Fruit fly (Drosophila melanogaster) whole organism, embryonic: Measurements from ENCODE around the gene Pde11.

Experiments used
- Asciz ChIP-seq: fragments of 200-800 bp; sonication (Bioruptor generic); optimal IDR thresholded peaks from 2 replicates; lab custom pipeline; 2017; ENCODE audit warnings: missing biosample characterization, mild to moderate bottlenecking, missing genetic modification characterization, missing genetic modification reagents
- B-H2 ChIP-seq: fragments of 200-800 bp; sonication (Bioruptor generic); optimal IDR thresholded peaks from 2 replicates; lab custom pipeline; 2018; ENCODE audit warnings: missing biosample characterization, mild to moderate bottlenecking, missing genetic modification characterization
- Bgb ChIP-seq: fragments of 200-800 bp; sonication (Bioruptor generic); IDR thresholded peaks from 2 replicates; pipeline ENCODE4 v1.3.6; 2022; ENCODE audit warnings: missing biosample characterization, missing genetic modification characterization; ENCODE audit not compliant: partially characterized antibody
- C15 ChIP-seq: fragments of 200-800 bp; sonication (Bioruptor generic); IDR thresholded peaks from 3 replicates; pipeline ENCODE4 v1.3.6; 2022; ENCODE audit warnings: missing biosample characterization, missing genetic modification characterization
- CG10431 ChIP-seq: fragments of 200-800 bp; sonication (Bioruptor generic); optimal IDR thresholded peaks from 3 replicates; lab custom pipeline; 2018; ENCODE audit warnings: missing biosample characterization, mild to moderate bottlenecking, missing genetic modification characterization
- CG12104 ChIP-seq: fragments of 200-800 bp; sonication (Bioruptor generic); optimal IDR thresholded peaks from 3 replicates; lab custom pipeline; 2016; ENCODE audit warnings: missing biosample characterization, missing genetic modification characterization
- CG1233 ChIP-seq: fragments of 200-800 bp; sonication (Bioruptor generic); optimal IDR thresholded peaks from 4 replicates; lab custom pipeline; 2018; ENCODE audit warnings: missing biosample characterization, mild to moderate bottlenecking, missing genetic modification characterization
- CG12769 ChIP-seq: fragments of 200-800 bp; sonication (Bioruptor generic); optimal IDR thresholded peaks from 2 replicates; lab custom pipeline; 2019; ENCODE audit warnings: missing biosample characterization, mild to moderate bottlenecking, missing genetic modification characterization, moderate library complexity
- CG13123 ChIP-seq: fragments of 200-800 bp; sonication (Bioruptor generic); optimal IDR thresholded peaks from 2 replicates; lab custom pipeline; 2016; ENCODE audit warnings: missing biosample characterization, missing genetic modification characterization
- CG13624 ChIP-seq: fragments of 200-800 bp; sonication (Bioruptor generic); optimal IDR thresholded peaks from 2 replicates; lab custom pipeline; 2016; ENCODE audit warnings: missing biosample characterization, missing genetic modification characterization
- CG14860 ChIP-seq: fragments of 200-800 bp; sonication (Bioruptor generic); IDR thresholded peaks from 3 replicates; pipeline ENCODE4 v1.3.6; 2022; ENCODE audit warnings: missing biosample characterization, missing genetic modification characterization; ENCODE audit not compliant: partially characterized antibody
- CG17328 ChIP-seq: fragments of 200-800 bp; sonication (Bioruptor generic); IDR thresholded peaks from 2 replicates; pipeline ENCODE4 v1.3.6; 2022; ENCODE audit warnings: missing biosample characterization, missing genetic modification characterization
- CG17359 ChIP-seq: fragments of 200-800 bp; sonication (Bioruptor generic); optimal IDR thresholded peaks from 3 replicates; lab custom pipeline; 2018; ENCODE audit warnings: missing biosample characterization, mild to moderate bottlenecking, missing genetic modification characterization, moderate library complexity
- CG17385 ChIP-seq: fragments of 200-800 bp; sonication (Bioruptor generic); optimal IDR thresholded peaks from 3 replicates; lab custom pipeline; 2018; ENCODE audit warnings: missing biosample characterization, mild to moderate bottlenecking, missing genetic modification characterization
- CG2199 ChIP-seq: fragments of 200-800 bp; sonication (Bioruptor generic); IDR thresholded peaks from 3 replicates; pipeline ENCODE4 v1.3.6; 2022; ENCODE audit warnings: missing biosample characterization, missing genetic modification characterization
- CG34422 ChIP-seq: fragments of 200-800 bp; sonication (Bioruptor generic); IDR thresholded peaks from 3 replicates; pipeline ENCODE4 v1.3.6; 2022; ENCODE audit warnings: missing biosample characterization, missing genetic modification characterization
- CG7372 ChIP-seq: fragments of 200-800 bp; sonication (Bioruptor generic); IDR thresholded peaks from 2 replicates; pipeline ENCODE4 v1.3.6; 2022; ENCODE audit warnings: missing biosample characterization, missing genetic modification characterization
- CG8290 ChIP-seq, 3 experiments: fragments of 200-800 bp; sonication (Bioruptor generic); optimal IDR thresholded peaks; 2 replicates each; lab custom pipeline; 2016 to 2019; ENCODE audit warnings: missing biosample characterization in 3 of 3, missing genetic modification characterization in 3 of 3, mild to moderate bottlenecking in 2 of 3, moderate library complexity in 1 of 3
- CG8924 ChIP-seq: fragments of 200-800 bp; optimal IDR thresholded peaks from 3 replicates; lab custom pipeline; 2019; ENCODE audit warnings: missing biosample characterization, mild to moderate bottlenecking, missing genetic modification characterization, moderate library complexity
- D19A ChIP-seq: fragments of 200-800 bp; optimal IDR thresholded peaks from 3 replicates; lab custom pipeline; 2019; ENCODE audit warnings: missing biosample characterization, mild to moderate bottlenecking, missing genetic modification characterization, moderate library complexity
- Dll ChIP-seq: fragments of 200-800 bp; sonication (Bioruptor generic); IDR thresholded peaks from 4 replicates; pipeline ENCODE4 v1.3.6; 2022; ENCODE audit warnings: missing biosample characterization, missing genetic modification characterization; ENCODE audit not compliant: partially characterized antibody
- Hmx ChIP-seq: fragments of 200-800 bp; sonication (Bioruptor generic); optimal IDR thresholded peaks from 2 replicates; lab custom pipeline; 2016; ENCODE audit warnings: missing biosample characterization, missing genetic modification characterization
- Jarid2 ChIP-seq: fragments of 200-800 bp; sonication (Bioruptor generic); optimal IDR thresholded peaks from 3 replicates; lab custom pipeline; 2017; ENCODE audit warnings: mild to moderate bottlenecking, missing biosample characterization, missing genetic modification reagents, missing genetic modification characterization
- NFAT ChIP-seq: fragments of 200-800 bp; sonication (Bioruptor generic); IDR thresholded peaks from 2 replicates; pipeline ENCODE4 v1.3.6; 2022; ENCODE audit warnings: missing biosample characterization, missing genetic modification characterization
- Nf-YA ChIP-seq: fragments of 200-800 bp; sonication (Bioruptor generic); IDR thresholded peaks from 2 replicates; pipeline ENCODE4 v1.3.6; 2022; ENCODE audit warnings: missing biosample characterization, missing genetic modification characterization
- Opbp ChIP-seq: fragments of 200-800 bp; sonication (Bioruptor generic); IDR thresholded peaks from 3 replicates; pipeline ENCODE4 v1.3.6; 2022; ENCODE audit warnings: missing biosample characterization, missing genetic modification characterization; ENCODE audit not compliant: partially characterized antibody
- PHDP ChIP-seq: fragments of 200-800 bp; sonication (Bioruptor generic); optimal IDR thresholded peaks from 3 replicates; lab custom pipeline; 2018; ENCODE audit warnings: missing biosample characterization, mild to moderate bottlenecking, missing genetic modification characterization, moderate library complexity
- ab ChIP-seq: fragments of 200-800 bp; sonication (Bioruptor generic); optimal IDR thresholded peaks from 2 replicates; lab custom pipeline; 2016; ENCODE audit warnings: missing biosample characterization, missing genetic modification characterization
- amos ChIP-seq: fragments of 200-800 bp; sonication (Bioruptor generic); IDR thresholded peaks from 2 replicates; pipeline ENCODE4 v1.3.6; 2022; ENCODE audit warnings: missing biosample characterization, missing genetic modification characterization; ENCODE audit not compliant: partially characterized antibody
- bbx ChIP-seq: fragments of 200-800 bp; sonication (Bioruptor generic); IDR thresholded peaks from 2 replicates; pipeline ENCODE4 v1.3.6; 2022; ENCODE audit warnings: missing biosample characterization, missing genetic modification characterization; ENCODE audit not compliant: partially characterized antibody
- caup ChIP-seq: fragments of 200-800 bp; sonication (Bioruptor generic); optimal IDR thresholded peaks from 3 replicates; lab custom pipeline; 2017; ENCODE audit warnings: missing biosample characterization, mild to moderate bottlenecking, missing genetic modification characterization, moderate library complexity; ENCODE audit not compliant: severe bottlenecking
- crc ChIP-seq: fragments of 200-800 bp; sonication (Bioruptor generic); optimal IDR thresholded peaks from 2 replicates; lab custom pipeline; 2016; ENCODE audit warnings: missing biosample characterization, missing genetic modification characterization
- crol ChIP-seq: fragments of 200-800 bp; sonication (Bioruptor generic); IDR thresholded peaks from 2 replicates; pipeline ENCODE4 v1.3.6; 2022; ENCODE audit warnings: missing biosample characterization, missing genetic modification characterization
- cwo ChIP-seq: fragments of 200-800 bp; sonication (Bioruptor generic); optimal IDR thresholded peaks from 3 replicates; lab custom pipeline; 2017; ENCODE audit warnings: missing biosample characterization, missing genetic modification characterization, mild to moderate bottlenecking, moderate library complexity, missing genetic modification reagents
- danr ChIP-seq: fragments of 200-800 bp; sonication (Bioruptor generic); IDR thresholded peaks from 2 replicates; pipeline ENCODE4 v1.3.6; 2022; ENCODE audit warnings: missing biosample characterization, missing genetic modification characterization
- gsb ChIP-seq: fragments of 200-800 bp; sonication (Bioruptor generic); IDR thresholded peaks from 2 replicates; pipeline ENCODE4 v1.3.6; 2022; ENCODE audit warnings: missing biosample characterization, missing genetic modification characterization
- her ChIP-seq: fragments of 200-800 bp; sonication (Bioruptor generic); optimal IDR thresholded peaks from 2 replicates; lab custom pipeline; 2016; ENCODE audit warnings: missing biosample characterization, missing genetic modification characterization
- hkb ChIP-seq, 2 experiments: fragments of 200-800 bp in 1 of 2; fragments of >200 bp in 1 of 2; sonication (Bioruptor generic) in 1 of 2; IDR thresholded peaks in 1 of 2; optimal IDR thresholded peaks in 1 of 2; 2 replicates each; pipeline versions ENCODE4 v1.3.6 to Lab custom; 2017 to 2022; ENCODE audit warnings: missing biosample characterization in 1 of 2, missing genetic modification characterization in 1 of 2
- ind ChIP-seq: fragments of 200-800 bp; sonication (Bioruptor generic); optimal IDR thresholded peaks from 3 replicates; lab custom pipeline; 2016; ENCODE audit warnings: missing biosample characterization, missing genetic modification characterization
- lab ChIP-seq: fragments of 200-800 bp; sonication (Bioruptor generic); optimal IDR thresholded peaks from 3 replicates; lab custom pipeline; 2017; ENCODE audit warnings: missing biosample characterization, missing genetic modification characterization, mild to moderate bottlenecking, moderate library complexity, missing genetic modification reagents
- otp ChIP-seq: fragments of 200-800 bp; sonication (Bioruptor generic); IDR thresholded peaks from 3 replicates; pipeline ENCODE4, ENCODE4 v1.3.6; 2022; ENCODE audit warnings: missing biosample characterization, missing genetic modification characterization
- row ChIP-seq: fragments of 200-800 bp; sonication (Bioruptor generic); IDR thresholded peaks from 3 replicates; pipeline ENCODE4 v1.3.6; 2022; ENCODE audit warnings: missing biosample characterization, missing genetic modification characterization
- sob ChIP-seq: fragments of 200-800 bp; sonication (Bioruptor generic); IDR thresholded peaks from 2 replicates; pipeline ENCODE4 v1.3.6; 2022; ENCODE audit warnings: missing biosample characterization, missing genetic modification characterization
- tgo ChIP-seq: fragments of 200-800 bp; sonication (Bioruptor generic); IDR thresholded peaks from 3 replicates; pipeline ENCODE4 v1.3.6; 2022; ENCODE audit warnings: missing biosample characterization, missing genetic modification characterization
- unpg ChIP-seq: fragments of 200-800 bp; sonication (Bioruptor generic); optimal IDR thresholded peaks from 3 replicates; lab custom pipeline; 2018; ENCODE audit warnings: missing biosample characterization, mild to moderate bottlenecking, missing genetic modification characterization, moderate library complexity
- zen ChIP-seq: fragments of 200-800 bp; sonication (Bioruptor generic); optimal IDR thresholded peaks from 3 replicates; lab custom pipeline; 2018; ENCODE audit warnings: missing biosample characterization, mild to moderate bottlenecking, missing genetic modification characterization, moderate library complexity

Pde11 gene

dm6 chr2L:18571724-18572427, 18.3 kb downstream of the Pde11 start (continued):
- TF ChIP-seq hkb (optimal IDR thresholded peaks at IDR 0.05; lab: Kevin White, UChicago) (no peak), hkb (GFP tag; IDR thresholded peaks at IDR 0.05; lab: Robert Waterston, UW) (peak; percentile 59; the same call in 1 of the 2 replicates), Asciz (GFP tag; lab: Kevin White, UChicago) (peak; percentile 4), Dll (GFP tag; lab: Robert Waterston, UW) (no peak), row (GFP tag; lab: Robert Waterston, UW) (peak; percentile 59; the same call in 1 of the 3 replicates), NFAT (peak; percentile 33; the same call in 1 of the 2 replicates), tgo (GFP tag; lab: Robert Waterston, UW) (no peak; the same call in 2 of the 3 replicates), CG17359 (tag; lab: Kevin White, UChicago) (peak; percentile 10), Opbp (GFP tag; lab: Robert Waterston, UW) (peak; percentile 32; the same call in 1 of the 3 replicates), CG8290 (GFP tag; optimal IDR thresholded peaks at IDR 0.05; lab: Kevin White, UChicago) (no peak), CG8290 (tag; optimal IDR thresholded peaks at IDR 0.05; lab: Kevin White, UChicago) (peak in 1 of 2 experiments; percentile 57), CG10431 (peak; percentile 7), CG17385 (peak; percentile 9), CG7372 (GFP tag; lab: Robert Waterston, UW) (0 out of 2 replicates have a peak, but pooled peaks have one; percentile 19), Jarid2 (peak; percentile 98), CG13123 (GFP tag; lab: Kevin White, UChicago) (no peak), gsb (GFP tag; lab: Robert Waterston, UW) (no peak), PHDP (tag; lab: Kevin White, UChicago) (peak; percentile 24), C15 (GFP tag; lab: Robert Waterston, UW) (no peak), CG8924 (tag; lab: Kevin White, UChicago) (no peak), danr (GFP tag; lab: Robert Waterston, UW) (no peak), CG12104 (GFP tag; lab: Kevin White, UChicago) (no peak), CG17328 (peak; percentile 26; the same call in 1 of the 2 replicates), crol (GFP tag; lab: Robert Waterston, UW) (peak; percentile 40; the same call in 1 of the 2 replicates), CG14860 (GFP tag; lab: Robert Waterston, UW) (0 out of 3 replicates have a peak, but pooled peaks have one; percentile 37), CG2199 (GFP tag; lab: Robert Waterston, UW) (peak; percentile 83), CG1233 (GFP tag; lab: Kevin White, UChicago) (no peak), CG34422 (GFP tag; lab: Robert Waterston, UW) (peak; percentile 40; the same call in 1 of the 3 replicates), Nf-YA (0 out of 2 replicates have a peak, but pooled peaks have one; percentile 16), otp (GFP tag; lab: Robert Waterston, UW) (peak; percentile 39; the same call in 1 of the 3 replicates), sob (GFP tag; lab: Robert Waterston, UW) (0 out of 2 replicates have a peak, but pooled peaks have one; percentile 35), zen (tag; lab: Kevin White, UChicago) (no peak), unpg (peak; percentile 4), Hmx (GFP tag; lab: Kevin White, UChicago) (no peak), caup (GFP tag; lab: Kevin White, UChicago) (peak; percentile 44), ab (GFP tag; lab: Kevin White, UChicago) (no peak), ind (no peak), B-H2 (GFP tag; lab: Kevin White, UChicago) (peak; percentile 9), D19A (tag; lab: Kevin White, UChicago) (peak; percentile 8), cwo (GFP tag; lab: Kevin White, UChicago) (peak; percentile 41), amos (GFP tag; lab: Robert Waterston, UW) (peak; percentile 46; the same call in 1 of the 2 replicates), lab (GFP tag; lab: Kevin White, UChicago) (peak; percentile 20), CG13624 (GFP tag; lab: Kevin White, UChicago) (peak; percentile 18), Bgb (GFP tag; lab: Robert Waterston, UW) (peak; percentile 67), her (GFP tag; lab: Kevin White, UChicago) (peak; percentile 45), crc (GFP tag; lab: Kevin White, UChicago) (no peak), CG12769 (peak; percentile 45), bbx (peak; percentile 47; the same call in 1 of the 2 replicates)
